Worm (Caenorhabditis elegans) whole organism, early embryonic: Measurements from ENCODE around the gene gst-17.
"Not testable (repeated sequence)": the region's sequence is repeated elsewhere in the genome, so short reads cannot be mapped to it uniquely, and the experiment has no call there.

Experiments used
- B0310.2 ChIP-seq: sonication (generic microtip); optimal IDR thresholded peaks from 2 replicates; lab custom pipeline; 2016; ENCODE audit warnings: mild to moderate bottlenecking, missing genetic modification characterization, missing compliant biosample characterization
- F13C5.2 ChIP-seq: sonication (generic microtip); optimal IDR thresholded peaks from 2 replicates; lab custom pipeline; 2017; ENCODE audit warnings: mild to moderate bottlenecking, missing genetic modification characterization, inconsistent platforms, missing compliant biosample characterization
- aly-1 ChIP-seq: sonication (generic microtip); optimal IDR thresholded peaks from 2 replicates; lab custom pipeline; 2016; ENCODE audit warnings: missing genetic modification characterization, missing compliant biosample characterization
- ama-1 ChIP-seq: fragments of 150-350 bp; optimal IDR thresholded peaks from 2 replicates; lab custom pipeline; 2014
- ceh-13 ChIP-seq: fragments of 200-800 bp; sonication (Bioruptor generic); optimal IDR thresholded peaks from 2 replicates; lab custom pipeline; 2018; ENCODE audit warnings: mild to moderate bottlenecking, missing genetic modification characterization, missing compliant biosample characterization
- ceh-36 ChIP-seq: sonication (generic microtip); optimal IDR thresholded peaks from 2 replicates; lab custom pipeline; 2016; ENCODE audit warnings: missing genetic modification characterization, inconsistent platforms, missing compliant biosample characterization
- ets-7 ChIP-seq: sonication (generic microtip); optimal IDR thresholded peaks from 2 replicates; lab custom pipeline; 2016; ENCODE audit warnings: missing genotype, missing genetic modification characterization, missing compliant biosample characterization
- flt-1 ChIP-seq: fragments of 200-800 bp; sonication (Bioruptor generic); IDR thresholded peaks from 2 replicates; pipeline ENCODE4 v1.3.6; 2022; ENCODE audit warnings: missing genetic modification characterization, missing compliant biosample characterization
- hmbx-1 ChIP-seq: sonication (generic microtip); optimal IDR thresholded peaks from 2 replicates; lab custom pipeline; 2016; ENCODE audit warnings: mild to moderate bottlenecking, missing genetic modification characterization, missing compliant biosample characterization
- hmg-4 ChIP-seq: fragments of 200-800 bp; sonication (Bioruptor generic); optimal IDR thresholded peaks from 2 replicates; lab custom pipeline; 2018; ENCODE audit warnings: mild to moderate bottlenecking, missing genetic modification characterization, missing compliant biosample characterization
- hnd-1 ChIP-seq: sonication (generic microtip); optimal IDR thresholded peaks from 2 replicates; lab custom pipeline; 2016; ENCODE audit warnings: missing genetic modification characterization, missing compliant biosample characterization
- pes-1 ChIP-seq: fragments of 200-800 bp; sonication (Bioruptor generic); IDR thresholded peaks from 2 replicates; pipeline ENCODE4 v1.3.6; 2022; ENCODE audit warnings: missing genetic modification reagents, missing genetic modification characterization, missing compliant biosample characterization
- scrt-1 ChIP-seq: fragments of 200-800 bp; sonication (Bioruptor generic); IDR thresholded peaks from 2 replicates; pipeline ENCODE4 v1.3.6; 2022; ENCODE audit warnings: missing genetic modification characterization, missing compliant biosample characterization
- sea-1 ChIP-seq: fragments of 200-800 bp; sonication (Bioruptor generic); conservative IDR thresholded peaks from 2 replicates; pipeline ENCODE4 v1.3.6; 2022; ENCODE audit warnings: missing genetic modification characterization, missing compliant biosample characterization
- tbx-11 ChIP-seq: fragments of 200-800 bp; sonication (Bioruptor generic); IDR thresholded peaks from 2 replicates; pipeline ENCODE4 v1.3.6; 2022; ENCODE audit warnings: missing genetic modification characterization, missing compliant biosample characterization
- tbx-37 ChIP-seq: fragments of 200-800 bp; sonication (Bioruptor generic); conservative IDR thresholded peaks from 2 replicates; pipeline ENCODE4 v1.3.6; 2022; ENCODE audit warnings: missing genetic modification reagents, missing genetic modification characterization, missing compliant biosample characterization
- tra-4 ChIP-seq: sonication (generic microtip); optimal IDR thresholded peaks from 2 replicates; lab custom pipeline; 2017; ENCODE audit warnings: missing genetic modification characterization, missing compliant biosample characterization

The gst-17 gene

ce11 chrII:13670707-13671295, 40.2 kb upstream of the gst-17 start:
- TF ChIP-seq aly-1 (tag; lab: Kevin White, UChicago) (no peak), F13C5.2 (tag; lab: Kevin White, UChicago) (no peak), tra-4 (tag; lab: Kevin White, UChicago) (no peak), pes-1 (no peak), tbx-37 (GFP tag; lab: Robert Waterston, UW) (no peak)

ce11 chrII:13668844-13669441, 38.4 kb upstream of the gst-17 start, which contains the start of gene C31C9.7:
Gene C31C9.7 (plus strand): TSS chrII:13669104.
- no peak for TF ChIP-seq tbx-11
- no peak for TF ChIP-seq B0310.2 (tag; lab: Kevin White, UChicago)
- TF ChIP-seq hmbx-1 (tag; lab: Kevin White, UChicago): no peak
- TF ChIP-seq F13C5.2 (tag; lab: Kevin White, UChicago): no peak
- no peak for TF ChIP-seq sea-1
- no peak for TF ChIP-seq ceh-13 (GFP tag; lab: Kevin White, UChicago)
- TF ChIP-seq ceh-36 (tag; lab: Kevin White, UChicago): no peak
- no peak for TF ChIP-seq ets-7
- TF ChIP-seq tra-4 (tag; lab: Kevin White, UChicago): no peak
- TF ChIP-seq ama-1 (lab: Kevin White, UChicago): no peak

ce11 chrII:13664993-13665680, 34.5 kb upstream of the gst-17 start:
- TF ChIP-seq hmbx-1 (tag; lab: Kevin White, UChicago) (no peak), tbx-11 (no peak), ceh-13 (GFP tag; lab: Kevin White, UChicago) (no peak), pes-1 (no peak), sea-1 (no peak), ceh-36 (tag; lab: Kevin White, UChicago) (no peak), ets-7 (no peak), tra-4 (tag; lab: Kevin White, UChicago) (no peak), tbx-37 (GFP tag; lab: Robert Waterston, UW) (no peak), flt-1 (GFP tag; lab: Robert Waterston, UW) (no peak), ama-1 (lab: Kevin White, UChicago) (no peak), scrt-1 (GFP tag; lab: Robert Waterston, UW) (no peak), aly-1 (tag; lab: Kevin White, UChicago) (no peak), hnd-1 (tag; lab: Kevin White, UChicago) (no peak), B0310.2 (tag; lab: Kevin White, UChicago) (no peak), hmg-4 (GFP tag; lab: Kevin White, UChicago) (no peak), F13C5.2 (tag; lab: Kevin White, UChicago) (no peak)

- TF ChIP-seq sea-1: no peak
- TF ChIP-seq tbx-11: no peak
These were observed 33.8 kb upstream of the gst-17 start for ce11 chrII:13664416-13664815.

ce11 chrII:13661990-13662389, 31.4 kb upstream of the gst-17 start, which contains the start of gene C31C9.6:
Gene C31C9.6 (minus strand): TSS chrII:13662090.
- TF ChIP-seq B0310.2 (tag; lab: Kevin White, UChicago); ceh-13 (GFP tag; lab: Kevin White, UChicago); ets-7: not testable (repeated sequence)

ce11 chrII:13658424-13658823, 27.8 kb upstream of the gst-17 start:
- TF ChIP-seq pes-1: 0 out of 2 replicates have a peak, but pooled peaks have one; percentile 35

- not testable (repeated sequence) for TF ChIP-seq hnd-1, ceh-36, B0310.2 (tag; lab: Kevin White, UChicago)
These were observed 24.1 kb upstream of the gst-17 start, which contains the start of gene C31C9.9 for ce11 chrII:13654723-13655122. Gene C31C9.9 (plus strand): TSS chrII:13655023.

ce11 chrII:13648230-13648629, 17.6 kb upstream of the gst-17 start, which contains the start of gene fbxa-169:
Gene fbxa-169 (plus strand): TSS chrII:13648530.
- TF ChIP-seq tbx-37 (GFP tag; lab: Robert Waterston, UW): no peak
- TF ChIP-seq ceh-13 (GFP tag; lab: Kevin White, UChicago): no peak
- no peak for TF ChIP-seq flt-1 (GFP tag; lab: Robert Waterston, UW)
- no peak for TF ChIP-seq ets-7
- TF ChIP-seq sea-1: no peak

ce11 chrII:13641311-13641710, 10.7 kb upstream of the gst-17 start, which contains the start of gene fbxa-167:
Gene fbxa-167 (plus strand): TSS chrII:13641489.
- TF ChIP-seq ceh-13 (GFP tag; lab: Kevin White, UChicago) (no peak), tbx-11 (no peak), B0310.2 (tag; lab: Kevin White, UChicago) (no peak), hmg-4 (GFP tag; lab: Kevin White, UChicago) (no peak), ets-7 (no peak), hmbx-1 (tag; lab: Kevin White, UChicago) (no peak), tra-4 (tag; lab: Kevin White, UChicago) (no peak), ama-1 (lab: Kevin White, UChicago) (no peak), tbx-37 (GFP tag; lab: Robert Waterston, UW) (no peak), ceh-36 (tag; lab: Kevin White, UChicago) (no peak), pes-1 (no peak), hnd-1 (tag; lab: Kevin White, UChicago) (no peak), scrt-1 (GFP tag; lab: Robert Waterston, UW) (no peak), aly-1 (tag; lab: Kevin White, UChicago) (no peak), F13C5.2 (tag; lab: Kevin White, UChicago) (no peak), sea-1 (no peak), flt-1 (GFP tag; lab: Robert Waterston, UW) (no peak)
